Fruit fly (Drosophila melanogaster) whole organism, embryonic: ENCODE data around the gene CG46308.

ENCODE experiments used
- Bdp1 ChIP-seq: fragments of 200-800 bp; sonication (Bioruptor generic); optimal IDR thresholded peaks from 3 replicates; lab custom pipeline; 2016; ENCODE audit warnings: missing biosample characterization, missing genetic modification characterization
- BtbVII ChIP-seq: fragments of 200-800 bp; sonication (Bioruptor generic); optimal IDR thresholded peaks from 3 replicates; lab custom pipeline; 2017; ENCODE audit warnings: missing biosample characterization, mild to moderate bottlenecking, missing genetic modification characterization
- CG10321 ChIP-seq: fragments of 200-800 bp; sonication (Bioruptor generic); IDR thresholded peaks from 2 replicates; pipeline ENCODE4 v1.3.6; 2022; ENCODE audit warnings: missing biosample characterization, missing genetic modification characterization
- CG10565 ChIP-seq: fragments of 200-800 bp; sonication (Bioruptor generic); optimal IDR thresholded peaks from 3 replicates; lab custom pipeline; 2016; ENCODE audit warnings: missing biosample characterization, mild to moderate bottlenecking, missing genetic modification characterization
- CG10979 ChIP-seq: fragments of 200-800 bp; sonication (Bioruptor generic); optimal IDR thresholded peaks from 2 replicates; lab custom pipeline; 2018; ENCODE audit warnings: missing biosample characterization, mild to moderate bottlenecking, missing genetic modification characterization, moderate library complexity
- CG11093 ChIP-seq: fragments of 200-800 bp; sonication (Bioruptor generic); IDR thresholded peaks from 3 replicates; pipeline ENCODE4 v1.3.6; 2022; ENCODE audit warnings: missing biosample characterization, missing genetic modification characterization
- CG11504 ChIP-seq: fragments of 200-800 bp; sonication (Bioruptor generic); optimal IDR thresholded peaks from 3 replicates; lab custom pipeline; 2019; ENCODE audit warnings: missing biosample characterization, mild to moderate bottlenecking, missing genetic modification characterization, moderate library complexity
- CG1602 ChIP-seq: fragments of 200-800 bp; sonication (Bioruptor generic); optimal IDR thresholded peaks from 3 replicates; lab custom pipeline; 2016; ENCODE audit warnings: missing biosample characterization, missing genetic modification characterization
- CG16863 ChIP-seq: fragments of 200-800 bp; sonication (Bioruptor generic); optimal IDR thresholded peaks from 3 replicates; lab custom pipeline; 2016; ENCODE audit warnings: missing biosample characterization, missing genetic modification characterization
- CG17361 ChIP-seq: fragments of 200-800 bp; sonication (Bioruptor generic); IDR thresholded peaks from 3 replicates; pipeline ENCODE4 v1.3.6; 2022; ENCODE audit warnings: missing biosample characterization, missing genetic modification characterization
- CG17612 ChIP-seq: fragments of 200-800 bp; sonication (Bioruptor generic); IDR thresholded peaks from 2 replicates; pipeline ENCODE4 v1.3.6; 2022; ENCODE audit warnings: missing biosample characterization, missing genetic modification characterization
- CG1832 ChIP-seq: fragments of 200-800 bp; sonication (Bioruptor generic); optimal IDR thresholded peaks from 2 replicates; lab custom pipeline; 2017; ENCODE audit warnings: missing biosample characterization, mild to moderate bottlenecking, missing genetic modification characterization, inconsistent platforms
- CG2678 ChIP-seq: fragments of 200-800 bp; sonication (Bioruptor generic); optimal IDR thresholded peaks from 3 replicates; lab custom pipeline; 2019; ENCODE audit warnings: missing biosample characterization, mild to moderate bottlenecking, missing genetic modification characterization, moderate library complexity
- CG32767 ChIP-seq: fragments of 200-800 bp; sonication (Bioruptor generic); IDR thresholded peaks from 2 replicates; pipeline ENCODE4 v1.3.6; 2022; ENCODE audit warnings: missing biosample characterization, missing genetic modification characterization
- CG3281 ChIP-seq: fragments of 200-800 bp; sonication (Bioruptor generic); optimal IDR thresholded peaks from 3 replicates; lab custom pipeline; 2017; ENCODE audit warnings: missing biosample characterization, mild to moderate bottlenecking, missing genetic modification characterization
- CG34224 ChIP-seq: fragments of 200-800 bp; sonication (Bioruptor generic); IDR thresholded peaks from 3 replicates; pipeline ENCODE4 v1.3.6; 2022; ENCODE audit warnings: missing biosample characterization, missing genetic modification characterization; ENCODE audit not compliant: partially characterized antibody
- CG43689 ChIP-seq: fragments of 200-800 bp; sonication (Bioruptor generic); IDR thresholded peaks from 2 replicates; pipeline ENCODE4 v1.3.6; 2022; ENCODE audit warnings: missing biosample characterization, missing genetic modification characterization
- CG6254 ChIP-seq: fragments of 200-800 bp; sonication (Bioruptor generic); optimal IDR thresholded peaks from 3 replicates; lab custom pipeline; 2017; ENCODE audit warnings: mild to moderate bottlenecking, missing biosample characterization, missing genetic modification reagents, missing genetic modification characterization
- CG6654 ChIP-seq: fragments of 200-800 bp; sonication (Bioruptor generic); optimal IDR thresholded peaks from 2 replicates; lab custom pipeline; 2017; ENCODE audit warnings: missing biosample characterization, mild to moderate bottlenecking, missing genetic modification characterization
- CG6791 ChIP-seq: fragments of 200-800 bp; sonication (Bioruptor generic); IDR thresholded peaks from 3 replicates; pipeline ENCODE4 v1.3.6; 2022; ENCODE audit warnings: missing biosample characterization, missing genetic modification characterization; ENCODE audit not compliant: partially characterized antibody
- CG7987 ChIP-seq: fragments of 200-800 bp; sonication (Bioruptor generic); optimal IDR thresholded peaks from 2 replicates; lab custom pipeline; 2018; ENCODE audit warnings: missing biosample characterization, mild to moderate bottlenecking, missing genetic modification characterization, moderate library complexity
- CG8765 ChIP-seq: fragments of 200-800 bp; sonication (Bioruptor generic); IDR thresholded peaks from 2 replicates; pipeline ENCODE4 v1.3.6; 2022; ENCODE audit warnings: missing biosample characterization, missing genetic modification characterization
- CG9932 ChIP-seq: fragments of 200-800 bp; sonication (Bioruptor generic); IDR thresholded peaks from 2 replicates; pipeline ENCODE4 v1.3.6; 2022; ENCODE audit warnings: missing biosample characterization, missing genetic modification characterization
- Eip74EF ChIP-seq, 2 experiments: fragments of 200-800 bp in 1 of 2; fragments of >200 bp in 1 of 2; sonication (Bioruptor generic) in 1 of 2; optimal IDR thresholded peaks; 2 replicates each; lab custom pipeline; 2017 to 2019; ENCODE audit warnings: missing biosample characterization in 2 of 2, missing genetic modification characterization in 2 of 2, mild to moderate bottlenecking in 1 of 2, moderate library complexity in 1 of 2
- Fer3 ChIP-seq: fragments of 200-800 bp; sonication (Bioruptor generic); optimal IDR thresholded peaks from 2 replicates; lab custom pipeline; 2018; ENCODE audit warnings: missing biosample characterization, mild to moderate bottlenecking, missing genetic modification characterization, moderate library complexity
- GATAe ChIP-seq: fragments of 200-800 bp; sonication (Bioruptor generic); conservative IDR thresholded peaks from 2 replicates; pipeline ENCODE4 v1.3.6; 2022; ENCODE audit warnings: missing biosample characterization, missing genetic modification characterization
- H2.0 ChIP-seq: fragments of 200-800 bp; sonication (Bioruptor generic); IDR thresholded peaks from 2 replicates; pipeline ENCODE4 v1.3.6; 2022; ENCODE audit warnings: missing biosample characterization, missing genetic modification characterization
- Hr39 ChIP-seq: fragments of >200 bp; optimal IDR thresholded peaks from 2 replicates; lab custom pipeline; 2017
- Kr ChIP-seq: fragments of 200-800 bp; sonication (Bioruptor generic); optimal IDR thresholded peaks from 2 replicates; lab custom pipeline; 2017; ENCODE audit warnings: missing biosample characterization, mild to moderate bottlenecking, missing genetic modification characterization
- PHDP ChIP-seq: fragments of 200-800 bp; sonication (Bioruptor generic); optimal IDR thresholded peaks from 3 replicates; lab custom pipeline; 2018; ENCODE audit warnings: missing biosample characterization, mild to moderate bottlenecking, missing genetic modification characterization, moderate library complexity
- Sox102F ChIP-seq: fragments of 200-800 bp; sonication (Bioruptor generic); optimal IDR thresholded peaks from 2 replicates; lab custom pipeline; 2018; ENCODE audit warnings: missing biosample characterization, mild to moderate bottlenecking, missing genetic modification characterization, moderate library complexity
- Sry-δ ChIP-seq: fragments of 200-800 bp; sonication (Bioruptor generic); optimal IDR thresholded peaks from 2 replicates; lab custom pipeline; 2016; ENCODE audit warnings: missing biosample characterization, missing genetic modification characterization
- Ssrp ChIP-seq: fragments of 200-800 bp; sonication (Bioruptor generic); optimal IDR thresholded peaks from 2 replicates; lab custom pipeline; 2018; ENCODE audit warnings: missing biosample characterization, mild to moderate bottlenecking, missing genetic modification characterization, moderate library complexity
- amos ChIP-seq: fragments of 200-800 bp; sonication (Bioruptor generic); IDR thresholded peaks from 2 replicates; pipeline ENCODE4 v1.3.6; 2022; ENCODE audit warnings: missing biosample characterization, missing genetic modification characterization; ENCODE audit not compliant: partially characterized antibody
- ase ChIP-seq: fragments of 200-800 bp; sonication (Bioruptor generic); IDR thresholded peaks from 3 replicates; pipeline ENCODE4 v1.3.6; 2022; ENCODE audit warnings: missing biosample characterization, missing genetic modification characterization
- bab2 ChIP-seq: fragments of 200-800 bp; sonication (Bioruptor generic); optimal IDR thresholded peaks from 2 replicates; lab custom pipeline; 2016; ENCODE audit warnings: missing biosample characterization, missing genetic modification characterization
- caup ChIP-seq: fragments of 200-800 bp; sonication (Bioruptor generic); optimal IDR thresholded peaks from 3 replicates; lab custom pipeline; 2017; ENCODE audit warnings: missing biosample characterization, mild to moderate bottlenecking, missing genetic modification characterization, moderate library complexity; ENCODE audit not compliant: severe bottlenecking
- gcm ChIP-seq: fragments of 200-800 bp; sonication (Bioruptor generic); optimal IDR thresholded peaks from 2 replicates; lab custom pipeline; 2019; ENCODE audit warnings: missing biosample characterization, mild to moderate bottlenecking, missing genetic modification characterization, moderate library complexity
- jing ChIP-seq: fragments of 200-800 bp; sonication (Bioruptor generic); optimal IDR thresholded peaks from 2 replicates; lab custom pipeline; 2018; ENCODE audit warnings: missing biosample characterization, mild to moderate bottlenecking, missing genetic modification characterization
- kah ChIP-seq: fragments of 200-800 bp; sonication (Bioruptor generic); optimal IDR thresholded peaks from 2 replicates; lab custom pipeline; 2018; ENCODE audit warnings: missing biosample characterization, mild to moderate bottlenecking, missing genetic modification characterization
- lola ChIP-seq, 3 experiments: fragments of >200 bp in 2 of 3; fragments of 200-800 bp in 1 of 3; sonication (Bioruptor generic) in 1 of 3; optimal IDR thresholded peaks; 2 replicates each; lab custom pipeline; 2017 to 2019; ENCODE audit warnings: missing biosample characterization in 3 of 3, missing genetic modification characterization in 3 of 3, mild to moderate bottlenecking in 1 of 3, moderate library complexity in 1 of 3
- nau ChIP-seq: fragments of 200-800 bp; sonication (Bioruptor generic); optimal IDR thresholded peaks from 3 replicates; lab custom pipeline; 2017; ENCODE audit warnings: missing biosample characterization, mild to moderate bottlenecking, missing genetic modification characterization, missing genetic modification reagents
- onecut ChIP-seq: fragments of 200-800 bp; sonication (Bioruptor generic); IDR thresholded peaks from 2 replicates; pipeline ENCODE4 v1.3.6; 2022; ENCODE audit warnings: missing biosample characterization, missing genetic modification characterization
- pnt ChIP-seq: fragments of 200-800 bp; sonication (Bioruptor generic); optimal IDR thresholded peaks from 3 replicates; lab custom pipeline; 2016; ENCODE audit warnings: missing biosample characterization, missing genetic modification characterization
- pzg ChIP-seq: fragments of 200-800 bp; sonication (Bioruptor generic); optimal IDR thresholded peaks from 3 replicates; lab custom pipeline; 2018; ENCODE audit warnings: missing biosample characterization, mild to moderate bottlenecking, missing genetic modification characterization, moderate library complexity
- ro ChIP-seq: fragments of 200-800 bp; sonication (Bioruptor generic); IDR thresholded peaks from 2 replicates; pipeline ENCODE4 v1.3.6; 2022; ENCODE audit warnings: missing biosample characterization, missing genetic modification characterization
- shn ChIP-seq: fragments of 200-800 bp; sonication (Bioruptor generic); optimal IDR thresholded peaks from 3 replicates; lab custom pipeline; 2016; ENCODE audit warnings: missing biosample characterization, missing genetic modification characterization
- sob ChIP-seq: fragments of 200-800 bp; sonication (Bioruptor generic); IDR thresholded peaks from 2 replicates; pipeline ENCODE4 v1.3.6; 2022; ENCODE audit warnings: missing biosample characterization, missing genetic modification characterization
- trh ChIP-seq: fragments of 200-800 bp; sonication (Bioruptor generic); optimal IDR thresholded peaks from 2 replicates; lab custom pipeline; 2016; ENCODE audit warnings: missing biosample characterization, missing genetic modification characterization

The CG46308 gene

DNA sequence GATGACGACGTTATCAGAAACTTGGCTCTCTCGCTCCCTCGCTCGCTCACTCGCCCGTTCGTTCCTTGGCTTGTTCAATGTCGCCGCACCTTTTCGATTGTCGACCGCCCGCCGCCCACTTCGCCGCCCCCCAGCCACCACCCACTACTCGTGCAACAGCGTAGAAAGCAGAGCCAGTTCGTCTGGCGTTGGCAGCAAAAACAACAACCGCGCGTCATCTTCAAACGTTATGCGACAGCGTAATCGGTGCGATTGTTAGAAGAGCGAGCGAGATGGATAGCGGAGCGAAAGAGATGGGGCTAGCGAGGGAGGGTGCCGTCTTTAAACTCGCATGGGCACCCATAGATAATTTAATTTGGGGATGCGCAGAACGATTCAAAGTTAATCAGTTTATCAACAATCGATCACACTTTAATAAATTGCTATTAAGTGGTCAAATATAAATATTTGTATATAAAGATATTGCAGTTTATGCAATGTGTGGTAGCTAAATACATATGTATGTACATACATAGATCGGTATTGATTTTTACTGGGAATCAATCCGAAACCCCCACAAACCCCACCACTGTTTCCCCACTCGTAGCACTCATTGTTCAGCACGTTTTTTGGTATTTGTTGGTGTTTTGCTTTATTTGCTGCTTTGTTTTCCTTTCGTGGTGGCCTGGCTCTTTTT lies 52.8 kb downstream of the CG46308 start (continued):
- TF ChIP-seq Kr (GFP tag; lab: Kevin White, UChicago) = no peak
- peak; percentile 53 for TF ChIP-seq Ssrp (tag; lab: Kevin White, UChicago)
- TF ChIP-seq CG2678 (tag; lab: Kevin White, UChicago) = peak; percentile 70
- peak; percentile 34 for TF ChIP-seq CG6654 (GFP tag; lab: Kevin White, UChicago)
- TF ChIP-seq CG1832 (GFP tag; lab: Kevin White, UChicago) = peak; percentile 84
- TF ChIP-seq nau (GFP tag; lab: Kevin White, UChicago) = no peak
- no peak for TF ChIP-seq CG7987
- TF ChIP-seq bab2 (GFP tag; lab: Kevin White, UChicago) = no peak
- TF ChIP-seq Eip74EF (GFP tag; optimal IDR thresholded peaks at IDR 0.05; lab: Kevin White, UChicago) = no peak
- no peak for TF ChIP-seq shn (GFP tag; lab: Kevin White, UChicago)
- TF ChIP-seq pnt (GFP tag; lab: Kevin White, UChicago) = no peak
- TF ChIP-seq CG43689 = peak; percentile 68
- TF ChIP-seq CG11504 (tag; lab: Kevin White, UChicago) = peak; percentile 26
- TF ChIP-seq ase (GFP tag; lab: Robert Waterston, UW) = peak; percentile 22; the same call in 2 of the 3 replicates
- no peak for TF ChIP-seq CG1602 (GFP tag; lab: Kevin White, UChicago)
- peak; percentile 33 for TF ChIP-seq BtbVII (GFP tag; lab: Kevin White, UChicago)
- peak; percentile 69 for TF ChIP-seq sob (GFP tag; lab: Robert Waterston, UW)
- peak; percentile 51 for TF ChIP-seq CG10321 (GFP tag; lab: Robert Waterston, UW)
- peak; percentile 49; the same call in 1 of the 2 replicates for TF ChIP-seq H2.0 (GFP tag; lab: Robert Waterston, UW)
- peak; percentile 43 for TF ChIP-seq caup
- no peak for TF ChIP-seq amos (GFP tag; lab: Robert Waterston, UW)
- TF ChIP-seq CG17612 (GFP tag; lab: Robert Waterston, UW) = 0 out of 2 replicates have a peak, but pooled peaks have one; percentile 18
- 0 out of 3 replicates have a peak, but pooled peaks have one; percentile 15 for TF ChIP-seq CG34224 (GFP tag; lab: Robert Waterston, UW)
- TF ChIP-seq CG10979 = peak; percentile 31
- TF ChIP-seq kah (GFP tag; lab: Kevin White, UChicago) = no peak
- no peak for TF ChIP-seq CG16863 (GFP tag; lab: Kevin White, UChicago)
- no peak for TF ChIP-seq ro (GFP tag; lab: Robert Waterston, UW)
- no peak for TF ChIP-seq Hr39 (lab: Kevin White, UChicago)
- TF ChIP-seq lola (GFP tag; optimal IDR thresholded peaks at IDR 0.05; lab: Kevin White, UChicago) = peak in 1 of 3 experiments; percentile 26
- TF ChIP-seq jing (GFP tag; lab: Kevin White, UChicago) = peak; percentile 13
- no peak for TF ChIP-seq GATAe
- TF ChIP-seq Fer3 (tag; lab: Kevin White, UChicago) = peak; percentile 61
- peak; percentile 17 for TF ChIP-seq CG6254 (GFP tag; lab: Kevin White, UChicago)
- TF ChIP-seq trh = no peak
- TF ChIP-seq CG9932 (GFP tag; lab: Robert Waterston, UW) = peak; percentile 66
- 0 out of 3 replicates have a peak, but pooled peaks have one; percentile 6 for TF ChIP-seq CG11093 (GFP tag; lab: Robert Waterston, UW)
- no peak for TF ChIP-seq Sry-δ (GFP tag; lab: Kevin White, UChicago)
- no peak for TF ChIP-seq CG6791 (GFP tag; lab: Robert Waterston, UW)
- TF ChIP-seq CG17361 = peak; percentile 81; the same call in 1 of the 3 replicates
- peak; percentile 60 for TF ChIP-seq CG3281 (GFP tag; lab: Kevin White, UChicago)
- TF ChIP-seq CG8765 = peak; percentile 38; the same call in 1 of the 2 replicates
- no peak for TF ChIP-seq Bdp1
- peak; percentile 51 for TF ChIP-seq PHDP (tag; lab: Kevin White, UChicago)
- TF ChIP-seq onecut = peak; percentile 37
- peak; percentile 57 for TF ChIP-seq Sox102F (GFP tag; lab: Kevin White, UChicago)
- TF ChIP-seq CG10565 = no peak
- peak; percentile 0 for TF ChIP-seq gcm (GFP tag; lab: Kevin White, UChicago)
- no peak for TF ChIP-seq pzg (GFP tag; lab: Kevin White, UChicago)
- TF ChIP-seq CG32767 (GFP tag; lab: Robert Waterston, UW) = no peak
